Worm (Caenorhabditis elegans): ENCODE measurements around the gene ceh-24.

The ceh-24 gene

DNA sequence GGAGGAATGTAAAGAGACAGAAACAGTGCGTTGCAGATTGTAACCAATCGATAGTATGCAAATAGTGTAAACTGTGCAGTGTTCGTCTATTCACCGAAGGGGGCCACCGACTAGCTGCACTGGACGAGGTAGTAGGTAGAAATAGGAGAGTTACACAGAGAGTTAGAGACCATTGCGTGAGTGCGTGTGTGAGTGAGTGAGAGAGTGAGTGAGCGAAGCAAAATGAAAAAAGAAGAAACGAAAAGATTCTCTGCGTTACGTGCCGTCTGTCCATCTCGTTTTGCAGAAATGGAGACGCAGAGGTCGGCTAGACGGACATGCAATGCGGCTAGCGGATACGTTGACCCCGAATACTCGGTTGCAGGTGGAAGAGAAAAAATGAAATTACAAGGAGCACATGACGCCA lies 4.6 kb upstream of the ceh-24 start:
- TF ChIP-seq flh-1 (GFP tag; optimal IDR thresholded peaks at IDR 0.05) (no peak), lin-32 (GFP tag; optimal IDR thresholded peaks at IDR 0.05) (no peak), ceh-39 (tag; optimal IDR thresholded peaks at IDR 0.05) (peak; percentile 78), unc-120 (tag; optimal IDR thresholded peaks at IDR 0.05; ENCODE audit: poor library complexity, severe bottlenecking) (peak; percentile 74), tbx-8 (GFP tag; optimal IDR thresholded peaks at IDR 0.05) (no peak), unc-39 (tag; optimal IDR thresholded peaks at IDR 0.05) (no peak), ceh-83 (GFP tag; optimal IDR thresholded peaks at IDR 0.05) (no peak), M03D4.4 (tag; optimal IDR thresholded peaks at IDR 0.05) (peak; percentile 45), lsy-2 (tag; optimal IDR thresholded peaks at IDR 0.05) (peak; percentile 16), snpc-4 (tag; optimal IDR thresholded peaks at IDR 0.05) (no peak), mls-2 (tag; optimal IDR thresholded peaks at IDR 0.05) (peak; percentile 75), lin-13 (tag; optimal IDR thresholded peaks at IDR 0.05) (peak; percentile 15), elt-1 (tag; optimal IDR thresholded peaks at IDR 0.05; ENCODE audit: borderline replicate concordance, insufficient read depth) (no peak), drap-1 (GFP tag; optimal IDR thresholded peaks at IDR 0.05) (peak; percentile 9), nhr-237 (tag; optimal IDR thresholded peaks at IDR 0.05) (no peak), mep-1 (tag; optimal IDR thresholded peaks at IDR 0.05) (peak; percentile 74), mab-5 (tag; optimal IDR thresholded peaks at IDR 0.05) (no peak), ham-2 (GFP tag; optimal IDR thresholded peaks at IDR 0.05) (peak; percentile 96), elt-3 (tag; optimal IDR thresholded peaks at IDR 0.05) (no peak), nhr-12 (tag; optimal IDR thresholded peaks at IDR 0.05) (no peak), cnd-1 (tag; optimal IDR thresholded peaks at IDR 0.05) (peak; percentile 69), pha-4 (tag; optimal IDR thresholded peaks at IDR 0.05) (peak; percentile 64), sem-2 (GFP tag; optimal IDR thresholded peaks at IDR 0.05) (no peak), bed-3 (GFP tag; optimal IDR thresholded peaks at IDR 0.05) (no peak), ces-1 (GFP tag; optimal IDR thresholded peaks at IDR 0.05) (peak; percentile 43), nhr-2 (tag; optimal IDR thresholded peaks at IDR 0.05) (peak; percentile 76), unc-62 (GFP tag; optimal IDR thresholded peaks at IDR 0.05) (peak; percentile 56), sptf-1 (tag; optimal IDR thresholded peaks at IDR 0.05) (peak; percentile 53), zip-8 (tag; optimal IDR thresholded peaks at IDR 0.05) (peak; percentile 3), nhr-76 (tag; optimal IDR thresholded peaks at IDR 0.05) (no peak), blmp-1 (tag; optimal IDR thresholded peaks at IDR 0.05) (no peak), ceh-43 (GFP tag; optimal IDR thresholded peaks at IDR 0.05) (no peak), nhr-28 (tag; optimal IDR thresholded peaks at IDR 0.05) (no peak), ztf-11 (tag; optimal IDR thresholded peaks at IDR 0.05) (no peak), hlh-1 (tag; optimal IDR thresholded peaks at IDR 0.05) (peak; percentile 80)

DNA sequence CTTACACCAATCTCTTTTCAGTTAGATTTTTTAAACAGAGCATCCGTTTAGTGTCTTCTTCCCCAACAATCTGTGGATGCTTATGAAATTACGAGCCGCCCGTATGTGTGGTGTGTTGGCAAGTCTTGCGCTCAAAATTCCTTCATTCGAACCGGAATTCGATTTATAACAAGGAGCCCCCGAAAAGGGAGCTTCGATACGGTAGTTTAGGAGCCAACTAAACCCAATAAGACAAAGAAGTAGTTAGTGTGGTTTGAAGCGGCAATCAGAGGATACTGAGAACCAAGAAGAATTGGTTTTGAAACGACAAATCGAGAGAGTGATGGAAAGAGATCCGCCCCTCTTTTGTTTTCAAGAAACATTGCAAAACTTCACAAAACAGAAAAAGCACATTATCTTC lies 701 bp upstream of the ceh-24 start:
- peak; percentile 89 for TF ChIP-seq ces-1 (GFP tag; optimal IDR thresholded peaks at IDR 0.05)
- no peak for TF ChIP-seq unc-62 (GFP tag; optimal IDR thresholded peaks at IDR 0.05)
- TF ChIP-seq elt-1 (tag; optimal IDR thresholded peaks at IDR 0.05; ENCODE audit: borderline replicate concordance, insufficient read depth): no peak
- no peak for TF ChIP-seq M03D4.4 (tag; optimal IDR thresholded peaks at IDR 0.05)
- no peak for TF ChIP-seq unc-39 (tag; optimal IDR thresholded peaks at IDR 0.05)

ce11 chrV:13816877-13817276 lies 3.8 kb downstream of the ceh-24 start, which contains the start of gene F55B12.2:
Gene F55B12.2 (minus strand): TSS chrV:13816977.
- TF ChIP-seq lin-32 (GFP tag; optimal IDR thresholded peaks at IDR 0.05) (no peak), bed-3 (GFP tag; optimal IDR thresholded peaks at IDR 0.05) (no peak), lin-13 (tag; optimal IDR thresholded peaks at IDR 0.05) (no peak), ces-1 (GFP tag; optimal IDR thresholded peaks at IDR 0.05) (no peak), cnd-1 (tag; optimal IDR thresholded peaks at IDR 0.05) (no peak)

DNA sequence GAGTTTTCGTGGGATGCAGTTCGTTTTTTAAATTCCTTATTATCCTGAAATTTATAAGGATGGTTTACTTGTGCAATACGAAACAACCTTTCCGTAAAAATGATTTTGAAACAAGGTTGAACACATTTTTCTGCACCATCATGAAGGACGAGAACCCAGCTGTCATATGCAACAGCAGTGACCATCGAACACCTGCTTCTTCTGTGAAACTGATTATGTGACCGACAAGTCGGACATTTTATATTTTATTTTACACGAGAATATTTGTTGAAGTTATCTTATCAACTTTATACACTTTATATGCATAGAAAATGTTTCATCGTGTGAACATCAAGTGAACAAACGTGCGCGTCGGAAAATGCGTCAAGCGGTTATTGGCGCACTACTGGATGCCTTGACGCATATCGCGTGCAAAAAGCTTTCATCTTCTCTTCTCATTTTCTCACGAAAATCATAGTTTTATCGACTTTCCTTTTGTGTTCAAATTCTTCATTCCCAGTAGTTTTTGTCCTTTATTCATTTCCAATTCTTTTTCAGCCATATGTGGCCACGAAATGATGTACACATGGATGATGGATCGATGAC lies 5.9 kb downstream of the ceh-24 start, which contains the start of gene sel-10:
sel-10 (plus strand) TSS at position 538 of the 585 bp plus-strand sequence.
- no peak for TF ChIP-seq bed-3 (GFP tag; optimal IDR thresholded peaks at IDR 0.05)
- TF ChIP-seq zip-8 (tag; optimal IDR thresholded peaks at IDR 0.05): no peak
- TF ChIP-seq drap-1 (GFP tag; optimal IDR thresholded peaks at IDR 0.05): peak; percentile 23
- no peak for TF ChIP-seq mls-2 (tag; optimal IDR thresholded peaks at IDR 0.05)
- TF ChIP-seq ceh-43 (GFP tag; optimal IDR thresholded peaks at IDR 0.05): no peak
- no peak for TF ChIP-seq ham-2 (GFP tag; optimal IDR thresholded peaks at IDR 0.05)
- TF ChIP-seq elt-3 (tag; optimal IDR thresholded peaks at IDR 0.05): no peak
- no peak for TF ChIP-seq unc-62 (GFP tag; optimal IDR thresholded peaks at IDR 0.05)
- TF ChIP-seq lin-32 (GFP tag; optimal IDR thresholded peaks at IDR 0.05): peak; percentile 55
- TF ChIP-seq nhr-28 (tag; optimal IDR thresholded peaks at IDR 0.05): no peak
- no peak for TF ChIP-seq nhr-2 (tag; optimal IDR thresholded peaks at IDR 0.05)
- TF ChIP-seq elt-1 (tag; optimal IDR thresholded peaks at IDR 0.05; ENCODE audit: borderline replicate concordance, insufficient read depth): no peak
- no peak for TF ChIP-seq M03D4.4 (tag; optimal IDR thresholded peaks at IDR 0.05)
- TF ChIP-seq blmp-1 (tag; optimal IDR thresholded peaks at IDR 0.05): no peak
- no peak for TF ChIP-seq sem-2 (GFP tag; optimal IDR thresholded peaks at IDR 0.05)
- TF ChIP-seq ceh-39 (tag; optimal IDR thresholded peaks at IDR 0.05): no peak
- no peak for TF ChIP-seq cnd-1 (tag; optimal IDR thresholded peaks at IDR 0.05)
- no peak for TF ChIP-seq unc-120 (tag; optimal IDR thresholded peaks at IDR 0.05; ENCODE audit: poor library complexity, severe bottlenecking)
- TF ChIP-seq mep-1 (tag; optimal IDR thresholded peaks at IDR 0.05): peak; percentile 63
- peak; percentile 61 for TF ChIP-seq lin-13 (tag; optimal IDR thresholded peaks at IDR 0.05)
- no peak for TF ChIP-seq tbx-8 (GFP tag; optimal IDR thresholded peaks at IDR 0.05)
- no peak for TF ChIP-seq sptf-1 (tag; optimal IDR thresholded peaks at IDR 0.05)
- TF ChIP-seq hlh-1 (tag; optimal IDR thresholded peaks at IDR 0.05): peak; percentile 51
- TF ChIP-seq nhr-76 (tag; optimal IDR thresholded peaks at IDR 0.05): no peak
- TF ChIP-seq mab-5 (tag; optimal IDR thresholded peaks at IDR 0.05): no peak
- TF ChIP-seq unc-39 (tag; optimal IDR thresholded peaks at IDR 0.05): no peak
- TF ChIP-seq nhr-237 (tag; optimal IDR thresholded peaks at IDR 0.05): no peak
- TF ChIP-seq pha-4 (tag; optimal IDR thresholded peaks at IDR 0.05): peak; percentile 60
- TF ChIP-seq ceh-83 (GFP tag; optimal IDR thresholded peaks at IDR 0.05): no peak
- peak; percentile 67 for TF ChIP-seq lsy-2 (tag; optimal IDR thresholded peaks at IDR 0.05)
- TF ChIP-seq ztf-11 (tag; optimal IDR thresholded peaks at IDR 0.05): no peak
- TF ChIP-seq nhr-12 (tag; optimal IDR thresholded peaks at IDR 0.05): no peak
- no peak for TF ChIP-seq ces-1 (GFP tag; optimal IDR thresholded peaks at IDR 0.05)
- TF ChIP-seq flh-1 (GFP tag; optimal IDR thresholded peaks at IDR 0.05): no peak
- TF ChIP-seq snpc-4 (tag; optimal IDR thresholded peaks at IDR 0.05): no peak

Data from whole organism, mixed stage, embryonic.